Fruit fly (Drosophila melanogaster): ENCODE measurements around the gene CG43755.

The CG43755 gene

dm6 chr2L:329661-330060 is at the start of gene CG43755:
CG43755 (minus strand) TSS chr2L:329761.
- TF ChIP-seq h (optimal IDR thresholded peaks at IDR 0.05) (no peak), psq (optimal IDR thresholded peaks at IDR 0.05) (no peak), Sin3A (optimal IDR thresholded peaks at IDR 0.05) (no peak), insv (optimal IDR thresholded peaks at IDR 0.05) (no peak), Myc (optimal IDR thresholded peaks at IDR 0.05) (no peak), ttk (optimal IDR thresholded peaks at IDR 0.05) (no peak)

DNA sequence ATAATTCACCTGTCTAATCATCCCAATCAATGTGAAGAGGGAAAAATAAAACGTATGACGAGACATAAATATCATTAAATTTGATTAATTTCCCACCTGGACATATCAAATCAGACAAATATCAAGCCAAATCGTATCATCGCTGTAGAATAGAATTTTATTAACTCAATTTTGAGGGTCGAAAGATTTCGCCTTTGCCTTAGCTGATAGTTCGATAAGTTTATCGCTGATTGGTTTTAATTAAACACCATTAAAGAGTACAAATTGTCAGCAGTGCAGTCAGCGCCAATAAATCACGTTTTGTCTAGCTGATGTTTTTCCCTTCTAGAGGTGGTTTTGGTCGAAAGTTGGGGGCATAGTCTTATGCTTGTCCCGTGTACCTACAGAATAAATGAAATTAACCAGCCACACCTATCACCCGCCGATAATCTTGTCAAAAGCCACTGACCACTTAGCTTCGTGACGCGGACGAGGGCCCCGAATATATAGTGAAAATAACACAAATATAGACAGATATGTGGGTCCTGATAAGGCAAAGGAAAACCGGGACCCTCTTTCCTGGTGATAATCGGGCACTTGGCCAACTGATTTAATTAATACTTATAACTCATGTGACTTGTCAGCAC is 49.4 kb upstream of the CG43755 start:
- no peak for TF ChIP-seq ttk (optimal IDR thresholded peaks at IDR 0.05)
- no peak for TF ChIP-seq Myc (optimal IDR thresholded peaks at IDR 0.05)
- TF ChIP-seq h (optimal IDR thresholded peaks at IDR 0.05) = no peak
- no peak for TF ChIP-seq psq (optimal IDR thresholded peaks at IDR 0.05)
- TF ChIP-seq insv (optimal IDR thresholded peaks at IDR 0.05) = no peak
- no peak for TF ChIP-seq Sin3A (optimal IDR thresholded peaks at IDR 0.05)

DNA sequence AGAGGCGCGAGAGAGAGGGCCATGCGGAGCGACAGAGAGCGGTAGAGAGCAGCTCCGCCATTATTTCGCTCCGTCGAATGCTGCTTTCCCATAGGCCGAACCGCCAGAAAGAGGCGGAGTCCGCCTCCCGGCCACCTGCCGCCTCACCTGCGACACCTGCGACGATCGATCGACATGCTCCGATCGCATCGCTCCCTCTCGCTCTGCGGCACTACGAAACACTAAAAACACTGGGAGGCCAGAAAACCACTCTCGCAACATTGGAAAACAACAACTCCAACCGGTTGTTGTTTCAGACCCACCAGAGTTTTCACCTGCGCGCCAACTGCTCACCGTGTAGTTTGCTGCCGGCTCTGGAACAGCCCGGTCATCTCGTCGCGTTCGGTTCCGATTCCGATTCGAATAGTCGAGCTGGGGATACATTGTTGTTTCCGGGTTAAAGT is 48.2 kb upstream of the CG43755 start, which contains the start of gene al:
Gene al, plus strand, starts transcription at position 333 of the 443 bp plus-strand sequence.
- TF ChIP-seq psq (optimal IDR thresholded peaks at IDR 0.05) = no peak
- no peak for TF ChIP-seq Sin3A (optimal IDR thresholded peaks at IDR 0.05)
- TF ChIP-seq insv (optimal IDR thresholded peaks at IDR 0.05) = no peak
- TF ChIP-seq ttk (optimal IDR thresholded peaks at IDR 0.05) = no peak
- no peak for TF ChIP-seq h (optimal IDR thresholded peaks at IDR 0.05)
- no peak for TF ChIP-seq Myc (optimal IDR thresholded peaks at IDR 0.05)

DNA sequence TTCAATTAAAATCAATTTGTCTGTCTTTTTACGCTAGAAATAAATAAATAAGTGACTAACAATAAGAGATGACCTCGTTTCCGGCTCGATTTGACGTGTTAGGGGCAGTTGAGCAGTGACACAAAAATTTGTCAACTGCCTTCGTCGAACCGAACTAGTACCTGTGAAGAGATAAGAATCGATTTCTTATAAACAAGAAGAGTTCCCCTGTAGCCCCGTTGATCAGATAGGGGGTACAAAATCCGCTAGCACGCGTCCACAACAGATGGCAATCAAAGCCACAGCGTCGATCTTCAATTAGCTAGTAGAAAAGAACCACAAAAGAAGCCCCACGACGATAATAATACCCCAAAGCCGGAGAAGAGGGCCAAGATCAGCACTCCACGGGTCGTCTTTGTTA is 42.2 kb upstream of the CG43755 start:
- TF ChIP-seq ttk (optimal IDR thresholded peaks at IDR 0.05) = no peak

DNA sequence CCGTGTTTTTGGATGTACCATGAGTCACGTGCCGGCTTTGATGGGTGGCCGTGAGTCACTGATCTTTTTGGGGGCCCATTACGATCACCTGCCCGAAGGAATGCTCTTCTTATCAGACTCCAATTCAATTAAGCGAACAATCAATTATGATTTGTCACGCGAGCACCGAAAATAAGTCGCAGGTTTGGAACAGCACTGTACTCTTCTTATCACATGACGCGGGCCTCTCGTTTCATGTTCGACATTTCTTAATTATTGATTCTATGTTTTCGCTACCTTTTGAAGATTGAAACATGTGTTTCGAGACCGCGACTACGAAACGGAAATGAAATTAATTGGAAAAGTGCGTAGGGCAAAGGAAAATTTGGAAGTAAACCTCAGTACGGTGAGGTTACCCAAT is 40.2 kb upstream of the CG43755 start:
- TF ChIP-seq Sin3A (optimal IDR thresholded peaks at IDR 0.05) = no peak

DNA sequence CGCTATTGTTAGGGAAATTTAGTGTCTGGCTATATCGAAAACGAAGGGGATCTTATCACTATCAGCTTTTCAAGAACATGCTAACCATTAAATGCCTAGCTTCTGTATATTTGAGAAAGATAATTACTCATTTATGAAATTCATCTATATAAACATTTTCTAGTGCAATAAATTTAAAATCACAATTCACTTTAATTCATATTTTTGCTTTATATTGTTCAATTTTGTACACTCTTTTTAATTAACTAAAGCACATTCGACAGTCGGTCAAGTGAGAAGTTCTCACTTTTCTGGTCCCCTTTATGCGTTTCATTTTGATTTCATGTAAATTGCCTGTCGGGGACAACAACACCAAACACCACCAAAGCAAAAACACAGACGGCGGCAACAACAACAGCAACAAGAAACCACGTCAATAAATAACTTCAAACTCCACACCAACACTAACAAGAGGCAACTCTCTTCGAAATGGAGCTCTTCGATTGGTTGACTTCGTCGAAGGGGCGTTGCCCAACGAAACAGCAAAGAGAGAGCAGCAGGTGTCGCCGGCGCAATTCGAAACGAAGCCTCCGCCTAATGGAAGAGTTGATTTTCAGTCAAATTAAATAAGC is 38.9 kb upstream of the CG43755 start:
- TF ChIP-seq Sin3A (optimal IDR thresholded peaks at IDR 0.05) (no peak), psq (optimal IDR thresholded peaks at IDR 0.05) (no peak), h (optimal IDR thresholded peaks at IDR 0.05) (no peak), ttk (optimal IDR thresholded peaks at IDR 0.05) (no peak), insv (optimal IDR thresholded peaks at IDR 0.05) (no peak), Myc (optimal IDR thresholded peaks at IDR 0.05) (no peak)

- no peak for TF ChIP-seq Myc (optimal IDR thresholded peaks at IDR 0.05)
- TF ChIP-seq insv (optimal IDR thresholded peaks at IDR 0.05) = no peak
- no peak for TF ChIP-seq h (optimal IDR thresholded peaks at IDR 0.05)
- no peak for TF ChIP-seq Sin3A (optimal IDR thresholded peaks at IDR 0.05)
- TF ChIP-seq ttk (optimal IDR thresholded peaks at IDR 0.05) = no peak
- no peak for TF ChIP-seq psq (optimal IDR thresholded peaks at IDR 0.05)
Observed at dm6 chr2L:366876-367275, 37.3 kb upstream of the CG43755 start.

DNA sequence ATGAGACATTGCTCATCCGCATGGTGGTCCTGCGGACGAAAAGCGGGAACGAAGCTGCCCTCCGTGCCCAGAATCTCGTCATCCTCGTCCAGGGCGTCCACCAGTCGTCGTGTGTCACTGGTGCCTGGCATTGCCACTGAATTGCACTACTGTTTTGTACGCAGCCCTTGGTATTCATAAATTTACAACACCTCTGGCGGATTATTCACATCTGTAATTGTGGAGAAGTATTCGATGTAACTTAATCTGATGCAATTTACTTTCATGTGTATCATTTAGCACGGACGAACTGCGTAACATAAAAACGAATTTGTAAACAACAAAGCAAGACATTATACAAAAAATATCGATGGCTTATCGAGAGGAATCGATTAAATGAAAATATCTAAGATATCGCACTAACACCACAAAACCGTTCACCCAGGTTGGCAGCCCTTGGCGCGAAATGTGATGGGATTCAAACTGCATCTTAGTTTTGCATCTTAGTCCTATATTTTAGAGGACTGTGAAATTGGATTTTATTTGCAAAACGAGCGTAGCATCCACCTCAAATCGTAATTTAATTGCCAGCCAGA is 28.1 kb upstream of the CG43755 start, which contains the start of gene Ent1:
Gene Ent1, minus strand, starts transcription at position 319 of the 575 bp plus-strand sequence.
- TF ChIP-seq h (optimal IDR thresholded peaks at IDR 0.05) = no peak
- TF ChIP-seq Sin3A (optimal IDR thresholded peaks at IDR 0.05) = no peak
- TF ChIP-seq Myc (optimal IDR thresholded peaks at IDR 0.05) = no peak
- no peak for TF ChIP-seq insv (optimal IDR thresholded peaks at IDR 0.05)
- TF ChIP-seq psq (optimal IDR thresholded peaks at IDR 0.05) = no peak
- TF ChIP-seq ttk (optimal IDR thresholded peaks at IDR 0.05) = no peak

- TF ChIP-seq psq (optimal IDR thresholded peaks at IDR 0.05) = no peak
- no peak for TF ChIP-seq insv (optimal IDR thresholded peaks at IDR 0.05)
- no peak for TF ChIP-seq Myc (optimal IDR thresholded peaks at IDR 0.05)
- no peak for TF ChIP-seq Sin3A (optimal IDR thresholded peaks at IDR 0.05)
- TF ChIP-seq h (optimal IDR thresholded peaks at IDR 0.05) = no peak
- TF ChIP-seq ttk (optimal IDR thresholded peaks at IDR 0.05) = no peak
Observed at dm6 chr2L:356234-356633, 26.7 kb upstream of the CG43755 start.

DNA sequence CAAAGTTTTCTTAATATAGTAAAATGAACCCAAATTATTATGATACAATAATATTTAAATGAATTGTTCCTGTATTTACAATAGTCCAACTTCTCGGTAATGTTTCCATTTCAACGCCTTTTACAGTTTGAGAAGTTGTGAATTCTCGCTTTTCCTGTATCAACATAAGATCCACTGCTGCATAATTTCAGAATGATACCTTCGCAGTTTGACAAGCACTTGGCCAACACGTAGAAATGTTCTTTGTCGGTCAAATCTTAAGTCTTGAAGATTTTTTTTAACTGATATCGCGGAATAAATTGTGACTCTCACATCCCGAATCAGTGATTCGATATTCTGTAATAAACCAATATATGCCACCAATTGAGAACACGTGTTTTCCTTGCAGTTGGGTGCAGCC is 18.0 kb upstream of the CG43755 start:
- TF ChIP-seq h (optimal IDR thresholded peaks at IDR 0.05) (no peak), Myc (optimal IDR thresholded peaks at IDR 0.05) (no peak)

DNA sequence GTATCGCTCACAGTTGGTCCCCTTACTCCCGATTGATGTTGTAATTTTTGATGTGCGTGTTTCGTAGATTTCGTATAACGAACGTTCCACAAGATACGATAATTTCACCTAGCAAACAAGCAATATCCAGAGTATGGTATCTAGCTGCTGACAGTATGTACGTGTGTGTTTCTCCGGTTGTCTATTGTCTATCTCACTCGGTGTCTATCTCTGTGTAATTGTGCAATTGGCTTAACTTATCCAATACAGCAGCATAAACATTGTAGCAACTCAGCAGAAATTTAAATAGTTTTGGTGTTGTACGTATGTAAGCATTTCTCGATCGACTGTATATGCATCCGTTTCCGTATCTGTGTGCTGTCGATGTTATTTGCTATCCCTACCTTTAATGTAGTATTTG is 17.2 kb upstream of the CG43755 start:
- TF ChIP-seq Myc (optimal IDR thresholded peaks at IDR 0.05) (no peak), insv (optimal IDR thresholded peaks at IDR 0.05) (no peak), ttk (optimal IDR thresholded peaks at IDR 0.05) (no peak), Sin3A (optimal IDR thresholded peaks at IDR 0.05) (no peak), psq (optimal IDR thresholded peaks at IDR 0.05) (no peak), h (optimal IDR thresholded peaks at IDR 0.05) (no peak)

DNA sequence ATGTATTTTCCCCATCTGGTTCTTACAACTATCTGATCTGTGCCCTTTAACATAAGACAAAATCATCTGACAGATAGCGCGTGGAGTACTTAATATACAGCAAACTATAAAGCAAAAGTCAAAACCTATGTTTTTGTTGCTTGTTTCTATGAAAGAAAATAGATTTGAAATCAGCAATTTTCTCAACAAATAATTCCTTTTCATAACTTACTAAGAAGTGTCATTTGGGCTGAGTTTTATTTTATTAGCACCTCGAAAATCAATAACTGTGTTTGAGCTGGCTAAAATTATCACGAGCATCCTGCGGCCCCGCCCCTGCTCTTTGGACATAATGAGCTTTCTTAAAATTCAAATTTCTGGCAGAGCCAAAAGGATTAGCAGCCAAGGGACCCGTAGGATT is 2.7 kb upstream of the CG43755 start, which contains the start of gene CG31921:
Gene CG31921, minus strand, starts transcription at position 101 of the 400 bp plus-strand sequence.
- TF ChIP-seq psq (optimal IDR thresholded peaks at IDR 0.05) (no peak), h (optimal IDR thresholded peaks at IDR 0.05) (no peak), ttk (optimal IDR thresholded peaks at IDR 0.05) (no peak)

DNA sequence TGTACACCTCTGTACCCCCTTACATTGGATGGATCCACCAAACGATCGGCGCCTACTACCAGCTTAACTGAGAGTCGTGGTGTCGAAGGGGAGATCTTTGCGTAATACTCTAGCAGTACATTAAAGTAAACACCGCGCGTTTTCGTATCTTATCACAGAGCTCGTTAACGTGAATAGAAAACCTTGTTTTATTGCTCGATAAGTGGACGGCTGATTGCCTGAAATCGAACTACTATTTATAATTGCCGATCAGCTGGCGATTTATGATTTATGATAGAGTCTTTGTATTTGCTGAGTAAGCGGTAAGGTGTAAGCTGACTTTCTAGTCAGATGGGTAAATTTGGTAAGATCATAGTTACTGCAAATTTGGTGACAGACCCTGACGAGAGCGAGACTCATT is 6.6 kb downstream of the CG43755 start:
- TF ChIP-seq h (optimal IDR thresholded peaks at IDR 0.05) (no peak), psq (optimal IDR thresholded peaks at IDR 0.05) (no peak), insv (optimal IDR thresholded peaks at IDR 0.05) (no peak), Sin3A (optimal IDR thresholded peaks at IDR 0.05) (no peak), Myc (optimal IDR thresholded peaks at IDR 0.05) (no peak), ttk (optimal IDR thresholded peaks at IDR 0.05) (no peak)
